Fruit fly (Drosophila melanogaster) S2 (cell line): ENCODE results near the gene AIMP2.

Experiments
- CG8478 ChIP-seq: fragments of >200 bp; optimal IDR thresholded peaks from 2 replicates; lab custom pipeline; 2018
- CTCF ChIP-seq, 2 experiments: fragments of >200 bp; optimal IDR thresholded peaks; 2 replicates each; lab custom pipeline; 2018

The AIMP2 gene

DNA sequence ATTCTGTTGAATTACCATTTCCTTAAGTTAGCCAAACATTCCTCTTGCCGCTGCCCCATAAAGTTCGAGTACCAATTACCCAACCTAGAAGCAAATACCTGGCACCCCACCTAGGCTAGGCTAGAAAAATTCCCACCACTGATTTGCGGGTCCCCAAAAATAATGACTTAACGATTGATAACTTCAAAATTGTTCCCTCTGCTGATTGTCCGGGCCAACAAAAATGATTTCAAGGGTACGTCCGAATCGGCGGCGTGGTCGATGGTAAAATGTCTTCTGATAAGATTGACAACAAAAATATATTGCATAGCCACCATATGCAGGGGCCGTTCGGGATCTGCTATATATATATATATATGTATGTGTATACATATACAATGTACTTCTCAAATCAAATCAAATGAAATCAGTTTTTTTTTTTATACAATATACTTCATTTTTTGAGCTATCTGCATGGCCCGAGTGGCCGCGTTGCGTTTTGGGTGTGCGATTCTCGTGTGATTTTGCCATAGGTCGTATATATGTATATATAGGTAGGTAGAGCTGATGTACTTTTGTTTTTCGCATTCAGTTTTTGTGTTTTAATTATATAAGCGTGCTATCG is 36.1 kb upstream of the AIMP2 start:
- TF ChIP-seq CTCF (optimal IDR thresholded peaks at IDR 0.05; lab: Kevin White, UChicago) (no peak), CG8478 (lab: Kevin White, UChicago) (no peak)

DNA sequence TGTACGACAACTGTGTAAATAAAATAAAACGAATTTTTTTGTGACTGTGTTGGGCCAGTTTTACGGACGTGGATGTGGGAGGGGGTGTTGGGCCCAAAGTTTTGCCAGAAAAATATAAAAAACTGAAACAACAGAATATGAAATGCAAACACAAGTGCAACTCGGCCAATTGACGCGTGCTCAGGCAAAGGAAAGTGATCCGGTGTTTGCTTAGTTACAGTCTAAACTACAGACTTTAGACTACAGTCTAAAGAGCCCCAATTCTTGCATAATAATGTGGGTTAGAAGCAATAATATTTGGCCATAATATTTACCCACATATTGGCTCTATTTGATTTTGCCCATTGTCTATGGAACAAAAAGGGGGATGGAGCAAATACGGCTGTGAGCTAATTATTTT is 34.6 kb upstream of the AIMP2 start:
- TF ChIP-seq CG8478 (lab: Kevin White, UChicago) (no peak), CTCF (optimal IDR thresholded peaks at IDR 0.05; lab: Kevin White, UChicago) (no peak)

dm6 chr3L:15553993-15554644 is 29.3 kb upstream of the AIMP2 start, which contains the start of gene AGO2:
Gene AGO2, plus strand, starts transcription at chr3L:15554113.
- TF ChIP-seq CG8478 (lab: Kevin White, UChicago) = no peak
- TF ChIP-seq CTCF (optimal IDR thresholded peaks at IDR 0.05; lab: Kevin White, UChicago) = peak; percentile 54 to 67

- no peak for TF ChIP-seq CG8478 (lab: Kevin White, UChicago)
- no peak for TF ChIP-seq CTCF (optimal IDR thresholded peaks at IDR 0.05; lab: Kevin White, UChicago)
These were observed 20.7 kb upstream of the AIMP2 start for dm6 chr3L:15562727-15563057.

dm6 chr3L:15563058-15563850 is 20.2 kb upstream of the AIMP2 start, which contains the start of the genes CG7739 and SCCRO:
Gene CG7739, minus strand, starts transcription at chr3L:15563065.
Gene SCCRO, plus strand, starts transcription at chr3L:15563427.
- no peak for TF ChIP-seq CTCF (optimal IDR thresholded peaks at IDR 0.05; lab: Kevin White, UChicago)
- TF ChIP-seq CG8478 (lab: Kevin White, UChicago) = no peak

dm6 chr3L:15563851-15564106 is 19.7 kb upstream of the AIMP2 start:
- TF ChIP-seq CTCF (optimal IDR thresholded peaks at IDR 0.05; lab: Kevin White, UChicago) (no peak), CG8478 (lab: Kevin White, UChicago) (no peak)

- TF ChIP-seq CG8478 (lab: Kevin White, UChicago) = no peak
- no peak for TF ChIP-seq CTCF (optimal IDR thresholded peaks at IDR 0.05; lab: Kevin White, UChicago)
These were observed 17.5 kb upstream of the AIMP2 start, which contains the start of gene dop for dm6 chr3L:15565829-15566433. Gene dop, plus strand, starts transcription at chr3L:15566013.

DNA sequence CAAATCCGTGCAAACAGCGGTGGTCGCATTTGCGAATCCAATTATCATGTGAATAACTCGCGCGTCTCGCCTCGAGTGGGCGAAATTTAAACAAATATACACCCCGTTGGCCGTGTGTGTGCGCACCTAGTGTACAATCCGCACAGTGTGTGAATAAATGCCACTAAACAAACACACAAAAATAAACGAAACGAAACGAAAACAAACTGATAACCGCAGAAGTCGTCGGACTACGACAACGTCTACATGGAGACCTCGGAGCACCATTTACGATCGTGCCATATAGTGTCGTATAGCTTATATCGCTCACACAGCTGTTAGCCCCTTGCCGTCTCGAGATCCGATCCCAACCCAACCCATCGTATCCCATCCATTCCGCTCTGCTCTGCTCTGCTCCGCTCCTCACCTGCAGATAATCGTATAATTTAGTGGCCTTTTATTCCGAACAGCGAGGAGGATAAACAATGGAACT is 16.9 kb upstream of the AIMP2 start:
- TF ChIP-seq CTCF (optimal IDR thresholded peaks at IDR 0.05; lab: Kevin White, UChicago) (no peak), CG8478 (lab: Kevin White, UChicago) (no peak)

- TF ChIP-seq CG8478 (lab: Kevin White, UChicago) (no peak), CTCF (optimal IDR thresholded peaks at IDR 0.05; lab: Kevin White, UChicago) (no peak)
These were observed 14.7 kb upstream of the AIMP2 start for dm6 chr3L:15568748-15569147.

DNA sequence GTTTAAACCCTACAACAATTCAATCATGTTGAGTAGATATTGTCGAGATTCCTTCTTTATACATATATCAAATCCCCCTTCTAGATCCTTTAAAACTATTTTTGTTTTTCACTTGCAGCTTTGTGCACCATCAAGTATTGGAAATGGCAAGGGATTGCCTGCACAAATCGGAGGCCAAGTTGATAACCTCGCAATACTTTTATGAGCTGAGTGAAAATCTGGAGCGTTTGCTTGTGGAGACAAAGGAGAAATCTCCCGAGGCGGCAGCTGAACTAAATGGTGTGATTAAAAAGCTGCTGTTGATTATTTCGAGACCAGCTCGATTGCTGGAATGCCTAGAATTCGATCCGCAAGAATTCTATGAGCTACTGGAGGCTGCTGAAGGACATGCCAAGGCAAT is 12.9 kb upstream of the AIMP2 start:
- no peak for TF ChIP-seq CG8478 (lab: Kevin White, UChicago)
- TF ChIP-seq CTCF (optimal IDR thresholded peaks at IDR 0.05; lab: Kevin White, UChicago) = no peak

dm6 chr3L:15576357-15576756 is 7.1 kb upstream of the AIMP2 start, which contains the start of gene Ufsp2:
Gene Ufsp2, plus strand, starts transcription at chr3L:15576570.
- TF ChIP-seq CG8478 (lab: Kevin White, UChicago) = no peak

- TF ChIP-seq CG8478 (lab: Kevin White, UChicago) = no peak
- TF ChIP-seq CTCF (optimal IDR thresholded peaks at IDR 0.05; lab: Kevin White, UChicago) = no peak
These were observed 3.0 kb upstream of the AIMP2 start, which contains the start of the genes mrn and CG12301 for dm6 chr3L:15580487-15580886. Gene mrn, minus strand, starts transcription at chr3L:15580537. Gene CG12301, plus strand, starts transcription at chr3L:15580800.

DNA sequence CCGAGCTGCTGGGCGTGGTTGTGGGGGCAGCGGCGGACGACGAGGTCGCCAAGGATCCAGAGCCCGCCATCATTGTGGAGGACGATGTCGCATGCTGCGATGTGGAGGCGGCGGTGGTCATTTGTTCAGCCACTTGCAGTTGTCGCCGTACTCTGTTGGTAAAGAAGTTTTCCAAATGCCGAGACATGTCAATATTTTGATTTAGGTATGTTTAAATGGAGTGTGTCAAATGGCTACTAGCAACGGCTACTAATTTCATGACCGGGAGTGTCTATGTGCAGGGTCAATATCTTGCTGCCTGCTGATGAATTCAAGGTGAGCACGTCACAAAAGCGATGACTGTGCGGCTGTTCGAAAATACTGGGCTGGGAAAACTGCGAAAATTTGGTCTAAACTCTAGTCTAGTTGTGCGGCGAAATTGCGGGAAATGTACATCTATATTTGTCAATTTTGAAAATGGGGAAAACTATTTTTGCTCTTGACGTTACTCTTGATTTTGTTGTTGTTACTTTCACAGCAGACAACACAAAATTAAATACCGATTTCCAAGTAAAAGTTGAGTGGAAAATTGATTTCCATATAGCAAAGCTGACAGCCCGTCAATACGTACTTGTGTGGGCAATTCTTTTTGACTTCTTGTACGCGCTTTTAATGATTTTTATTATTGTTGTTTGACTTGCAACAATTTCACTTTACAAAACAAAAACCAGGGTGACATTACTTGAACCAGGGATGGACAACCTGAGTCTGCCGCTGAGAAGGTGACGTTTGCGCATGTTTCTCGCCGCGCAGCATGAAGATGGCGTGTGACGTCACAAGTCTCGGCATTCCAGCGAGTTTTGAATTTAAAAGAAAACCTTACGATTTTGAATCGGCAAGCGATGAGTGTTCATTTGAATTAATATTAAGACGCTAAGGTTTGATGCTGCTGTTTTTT is 4.3 kb downstream of the AIMP2 start, which contains the start of gene CG7656:
CG7656 (minus strand) TSS at position 731 of the 937 bp plus-strand sequence.
- TF ChIP-seq CG8478 (lab: Kevin White, UChicago) (no peak), CTCF (optimal IDR thresholded peaks at IDR 0.05; lab: Kevin White, UChicago) (peak in 1 of 2 experiments; percentile 7)
